Fruit fly (Drosophila melanogaster) S2 (cell line): ENCODE data around the gene GstZ1.

ENCODE experiments used
- CG8478 ChIP-seq: fragments of >200 bp; optimal IDR thresholded peaks from 2 replicates; lab custom pipeline; 2018
- CTCF ChIP-seq, 2 experiments: fragments of >200 bp; optimal IDR thresholded peaks; 2 replicates each; lab custom pipeline; 2018

- TF ChIP-seq CTCF (optimal IDR thresholded peaks at IDR 0.05; lab: Kevin White, UChicago): no peak
- no peak for TF ChIP-seq CG8478 (lab: Kevin White, UChicago)
Observed at dm6 chr3R:9428988-9429387, 27.4 kb downstream of the GstZ1 start.
